Fruit fly (Drosophila melanogaster) whole organism, embryonic: ENCODE data around the gene Pisd.
A peak's percentile ranks its signal among the peaks of the same experiment; 100 is the strongest.

Experiments used
- Abd-B ChIP-seq: fragments of 200-800 bp; sonication (Bioruptor generic); optimal IDR thresholded peaks from 2 replicates; lab custom pipeline; 2018; ENCODE audit warnings: missing biosample characterization, mild to moderate bottlenecking, missing genetic modification characterization, moderate library complexity
- Aef1 ChIP-seq: fragments of 200-800 bp; sonication (Bioruptor generic); IDR thresholded peaks from 3 replicates; pipeline ENCODE4 v1.3.6; 2022; ENCODE audit warnings: missing biosample characterization, missing genetic modification characterization
- Atf-2 ChIP-seq: fragments of 200-800 bp; sonication (Bioruptor generic); optimal IDR thresholded peaks from 2 replicates; lab custom pipeline; 2016; ENCODE audit warnings: missing biosample characterization, missing genetic modification characterization
- CG1024 ChIP-seq: fragments of 200-800 bp; sonication (Bioruptor generic); IDR thresholded peaks from 2 replicates; pipeline ENCODE4 v1.3.6; 2022; ENCODE audit warnings: missing biosample characterization, missing genetic modification characterization
- CG11398 ChIP-seq: fragments of 200-800 bp; sonication (Bioruptor generic); optimal IDR thresholded peaks from 2 replicates; lab custom pipeline; 2016; ENCODE audit warnings: missing biosample characterization, missing genetic modification characterization
- CG12104 ChIP-seq: fragments of 200-800 bp; sonication (Bioruptor generic); optimal IDR thresholded peaks from 3 replicates; lab custom pipeline; 2016; ENCODE audit warnings: missing biosample characterization, missing genetic modification characterization
- CG17568 ChIP-seq: fragments of 200-800 bp; sonication (Bioruptor generic); optimal IDR thresholded peaks from 2 replicates; lab custom pipeline; 2018; ENCODE audit warnings: missing biosample characterization, mild to moderate bottlenecking, missing genetic modification characterization, moderate library complexity
- CG17802 ChIP-seq: fragments of 200-800 bp; sonication (Bioruptor generic); optimal IDR thresholded peaks from 2 replicates; lab custom pipeline; 2018; ENCODE audit warnings: missing biosample characterization, mild to moderate bottlenecking, missing genetic modification characterization, moderate library complexity
- CG30431 ChIP-seq: fragments of 200-800 bp; sonication (Bioruptor generic); optimal IDR thresholded peaks from 2 replicates; lab custom pipeline; 2017; ENCODE audit warnings: missing biosample characterization, missing genetic modification characterization
- CG33557 ChIP-seq: fragments of 200-800 bp; sonication (Bioruptor generic); optimal IDR thresholded peaks from 2 replicates; lab custom pipeline; 2019; ENCODE audit warnings: missing biosample characterization, mild to moderate bottlenecking, missing genetic modification characterization, moderate library complexity
- CG4404 ChIP-seq: fragments of 200-800 bp; sonication (Bioruptor generic); IDR thresholded peaks from 2 replicates; pipeline ENCODE4 v1.3.6; 2022; ENCODE audit warnings: missing biosample characterization, missing genetic modification characterization
- CG4820 ChIP-seq: fragments of 200-800 bp; sonication (Bioruptor generic); optimal IDR thresholded peaks from 3 replicates; lab custom pipeline; 2016; ENCODE audit warnings: missing biosample characterization, missing genetic modification characterization
- CG7271 ChIP-seq: fragments of 200-800 bp; sonication (Bioruptor generic); optimal IDR thresholded peaks from 2 replicates; lab custom pipeline; 2018; ENCODE audit warnings: missing biosample characterization, mild to moderate bottlenecking, missing genetic modification characterization, moderate library complexity
- CG7839 ChIP-seq: fragments of 200-800 bp; sonication (Bioruptor generic); optimal IDR thresholded peaks from 3 replicates; lab custom pipeline; 2018; ENCODE audit warnings: missing biosample characterization, mild to moderate bottlenecking, missing genetic modification characterization, moderate library complexity
- CG8089 ChIP-seq: fragments of 200-800 bp; sonication (Bioruptor generic); optimal IDR thresholded peaks from 3 replicates; lab custom pipeline; 2016; ENCODE audit warnings: missing biosample characterization, missing genetic modification characterization
- CG9609 ChIP-seq: fragments of 200-800 bp; sonication (Bioruptor generic); optimal IDR thresholded peaks from 3 replicates; lab custom pipeline; 2016; ENCODE audit warnings: missing biosample characterization, missing genetic modification characterization
- Camta ChIP-seq: fragments of 200-800 bp; sonication (Bioruptor generic); optimal IDR thresholded peaks from 2 replicates; lab custom pipeline; 2016; ENCODE audit warnings: missing biosample characterization, missing genetic modification characterization
- Doc3 ChIP-seq: fragments of 200-800 bp; sonication (Bioruptor generic); IDR thresholded peaks from 3 replicates; pipeline ENCODE4 v1.3.6; 2022; ENCODE audit warnings: missing biosample characterization, missing genetic modification characterization; ENCODE audit not compliant: partially characterized antibody
- GATAe ChIP-seq: fragments of 200-800 bp; sonication (Bioruptor generic); conservative IDR thresholded peaks from 2 replicates; pipeline ENCODE4 v1.3.6; 2022; ENCODE audit warnings: missing biosample characterization, missing genetic modification characterization
- Hey ChIP-seq: fragments of 200-800 bp; sonication (Bioruptor generic); optimal IDR thresholded peaks from 3 replicates; lab custom pipeline; 2018; ENCODE audit warnings: missing biosample characterization, mild to moderate bottlenecking, missing genetic modification characterization
- Hr39 ChIP-seq: fragments of >200 bp; optimal IDR thresholded peaks from 2 replicates; lab custom pipeline; 2017
- Med ChIP-seq: fragments of 200-800 bp; sonication (Bioruptor generic); peaks from one replicate; lab custom pipeline; 2016; ENCODE audit warnings: missing biosample characterization, missing genetic modification characterization, mild to moderate bottlenecking, inconsistent platforms, moderate library complexity
- Mes4 ChIP-seq: fragments of 200-800 bp; sonication (Bioruptor generic); optimal IDR thresholded peaks from 2 replicates; lab custom pipeline; 2016; ENCODE audit warnings: missing biosample characterization, missing genetic modification characterization
- Neu2 ChIP-seq: fragments of 200-800 bp; sonication (Bioruptor generic); optimal IDR thresholded peaks from 3 replicates; lab custom pipeline; 2016; ENCODE audit warnings: missing biosample characterization, missing genetic modification characterization, borderline replicate concordance
- Oaz ChIP-seq: fragments of 200-800 bp; sonication (Bioruptor generic); IDR thresholded peaks from 2 replicates; pipeline ENCODE4 v1.3.6; 2022; ENCODE audit warnings: missing biosample characterization, missing genetic modification characterization
- Oli ChIP-seq: fragments of 200-800 bp; sonication (Bioruptor generic); optimal IDR thresholded peaks from 2 replicates; lab custom pipeline; 2018; ENCODE audit warnings: missing biosample characterization, mild to moderate bottlenecking, missing genetic modification characterization, moderate library complexity
- Ptx1 ChIP-seq: fragments of 200-800 bp; sonication (Bioruptor generic); IDR thresholded peaks from 2 replicates; pipeline ENCODE4 v1.3.6; 2022; ENCODE audit warnings: missing biosample characterization, missing genetic modification characterization
- Ssrp ChIP-seq: fragments of 200-800 bp; sonication (Bioruptor generic); optimal IDR thresholded peaks from 2 replicates; lab custom pipeline; 2018; ENCODE audit warnings: missing biosample characterization, mild to moderate bottlenecking, missing genetic modification characterization, moderate library complexity
- Trl ChIP-seq, 3 experiments: fragments of >200 bp in 2 of 3; fragments of 200-800 bp in 1 of 3; sonication (Bioruptor generic) in 1 of 3; optimal IDR thresholded peaks; 2 replicates in 1 of 3; 3 replicates in 2 of 3; lab custom pipeline; 2016 to 2017; ENCODE audit warnings: missing biosample characterization in 1 of 3, missing genetic modification characterization in 1 of 3
- al ChIP-seq: fragments of 200-800 bp; sonication (Bioruptor generic); IDR thresholded peaks from 2 replicates; pipeline ENCODE4 v1.3.6; 2022; ENCODE audit warnings: missing biosample characterization, missing genetic modification characterization
- aop ChIP-seq: fragments of 200-800 bp; sonication (Bioruptor generic); IDR thresholded peaks from 2 replicates; pipeline ENCODE4 v1.3.6; 2022; ENCODE audit warnings: missing biosample characterization, missing genetic modification characterization
- chif ChIP-seq, 2 experiments: fragments of 200-800 bp; sonication (Bioruptor generic); optimal IDR thresholded peaks; 3 replicates each; lab custom pipeline; 2016; ENCODE audit warnings: missing biosample characterization in 2 of 2, missing genetic modification characterization in 2 of 2
- chm ChIP-seq: fragments of 200-800 bp; sonication (Bioruptor generic); IDR thresholded peaks from 2 replicates; pipeline ENCODE4 v1.3.6; 2022; ENCODE audit warnings: missing biosample characterization, missing genetic modification characterization
- chn ChIP-seq: fragments of 200-800 bp; sonication (Bioruptor generic); optimal IDR thresholded peaks from 2 replicates; lab custom pipeline; 2016; ENCODE audit warnings: missing biosample characterization, missing genetic modification characterization
- crc ChIP-seq: fragments of 200-800 bp; sonication (Bioruptor generic); optimal IDR thresholded peaks from 2 replicates; lab custom pipeline; 2016; ENCODE audit warnings: missing biosample characterization, missing genetic modification characterization
- crol ChIP-seq: fragments of 200-800 bp; sonication (Bioruptor generic); IDR thresholded peaks from 2 replicates; pipeline ENCODE4 v1.3.6; 2022; ENCODE audit warnings: missing biosample characterization, missing genetic modification characterization
- crp ChIP-seq, 2 experiments: fragments of 200-800 bp; sonication (Bioruptor generic); optimal IDR thresholded peaks; 2 replicates in 1 of 2; 3 replicates in 1 of 2; lab custom pipeline; 2017; ENCODE audit warnings: missing biosample characterization in 2 of 2, missing genetic modification characterization in 2 of 2, mild to moderate bottlenecking in 1 of 2, moderate library complexity in 1 of 2
- dan ChIP-seq: fragments of 200-800 bp; sonication (Bioruptor generic); IDR thresholded peaks from 2 replicates; pipeline ENCODE4 v1.3.6; 2022; ENCODE audit warnings: missing biosample characterization, missing genetic modification characterization
- dm ChIP-seq: fragments of 200-800 bp; sonication (Bioruptor generic); optimal IDR thresholded peaks from 3 replicates; lab custom pipeline; 2016; ENCODE audit warnings: missing biosample characterization, missing genetic modification characterization
- dpn ChIP-seq, 2 experiments: fragments of 200-800 bp; sonication (Bioruptor generic); optimal IDR thresholded peaks; 3 replicates each; lab custom pipeline; 2016; ENCODE audit warnings: missing biosample characterization in 2 of 2, missing genetic modification characterization in 2 of 2
- esg ChIP-seq: fragments of 200-800 bp; sonication (Bioruptor generic); conservative IDR thresholded peaks from 2 replicates; pipeline ENCODE4 v1.3.6; 2022; ENCODE audit warnings: missing biosample characterization, missing genetic modification characterization
- ewg ChIP-seq: fragments of 200-800 bp; sonication (Bioruptor generic); optimal IDR thresholded peaks from 3 replicates; lab custom pipeline; 2017; ENCODE audit warnings: mild to moderate bottlenecking, missing biosample characterization, missing genetic modification reagents, missing genetic modification characterization
- ftz-f1 ChIP-seq: fragments of 200-800 bp; sonication (Bioruptor generic); optimal IDR thresholded peaks from 2 replicates; lab custom pipeline; 2016; ENCODE audit warnings: missing biosample characterization, missing genetic modification characterization
- fu2 ChIP-seq: fragments of 200-800 bp; sonication (Bioruptor generic); optimal IDR thresholded peaks from 2 replicates; lab custom pipeline; 2016; ENCODE audit warnings: missing biosample characterization, missing genetic modification characterization
- her ChIP-seq: fragments of 200-800 bp; sonication (Bioruptor generic); optimal IDR thresholded peaks from 2 replicates; lab custom pipeline; 2016; ENCODE audit warnings: missing biosample characterization, missing genetic modification characterization
- knrl ChIP-seq: fragments of 200-800 bp; sonication (Bioruptor generic); IDR thresholded peaks from 3 replicates; pipeline ENCODE4 v1.3.6; 2022; ENCODE audit warnings: missing biosample characterization, missing genetic modification characterization; ENCODE audit not compliant: partially characterized antibody
- schlank ChIP-seq: fragments of 200-800 bp; sonication (Bioruptor generic); optimal IDR thresholded peaks from 2 replicates; lab custom pipeline; 2018; ENCODE audit warnings: missing biosample characterization, mild to moderate bottlenecking, missing genetic modification characterization
- tna ChIP-seq: fragments of 200-800 bp; sonication (Bioruptor generic); IDR thresholded peaks from 2 replicates; pipeline ENCODE4 v1.3.6; 2022; ENCODE audit warnings: missing biosample characterization, missing genetic modification characterization; ENCODE audit not compliant: partially characterized antibody
- vnd ChIP-seq: fragments of 200-800 bp; sonication (Bioruptor generic); IDR thresholded peaks from 3 replicates; pipeline ENCODE4 v1.3.6; 2022; ENCODE audit warnings: missing biosample characterization, missing genetic modification characterization; ENCODE audit not compliant: partially characterized antibody
- yki ChIP-seq: fragments of >200 bp; optimal IDR thresholded peaks from 3 replicates; lab custom pipeline; 2018

The Pisd gene

dm6 chr3R:24031019-24031824 lies 19.4 kb upstream of the Pisd start (continued):
- TF ChIP-seq crc (no peak), Abd-B (GFP tag; lab: Kevin White, UChicago) (no peak), CG33557 (no peak), CG7271 (tag; lab: Kevin White, UChicago) (no peak), Trl (optimal IDR thresholded peaks at IDR 0.05; lab: Kevin White, UChicago) (peak; percentile 77 to 92), Trl (GFP tag; optimal IDR thresholded peaks at IDR 0.05; lab: Kevin White, UChicago) (peak; percentile 12), CG17802 (tag; lab: Kevin White, UChicago) (no peak), CG7839 (tag; lab: Kevin White, UChicago) (no peak), fu2 (no peak), yki (lab: Kevin White, UChicago) (no peak), al (GFP tag; lab: Robert Waterston, UW) (peak; percentile 7; the same call in 1 of the 2 replicates), Doc3 (no peak), CG4820 (GFP tag; lab: Kevin White, UChicago) (no peak), Aef1 (0 out of 3 replicates have a peak, but pooled peaks have one; percentile 21), esg (GFP tag; lab: Robert Waterston, UW) (no peak), dan (GFP tag; lab: Robert Waterston, UW) (no peak), chm (GFP tag; lab: Robert Waterston, UW) (peak; percentile 63), ftz-f1 (GFP tag; lab: Kevin White, UChicago) (no peak), Hey (tag; lab: Kevin White, UChicago) (no peak), chif (GFP tag; optimal IDR thresholded peaks at IDR 0.05; lab: Kevin White, UChicago) (no peak), Camta (GFP tag; lab: Kevin White, UChicago) (no peak), tna (GFP tag; lab: Robert Waterston, UW) (no peak), CG1024 (GFP tag; lab: Robert Waterston, UW) (no peak), schlank (tag; lab: Kevin White, UChicago) (no peak), CG30431 (GFP tag; lab: Kevin White, UChicago) (no peak), Hr39 (no peak), CG12104 (GFP tag; lab: Kevin White, UChicago) (no peak), CG8089 (GFP tag; lab: Kevin White, UChicago) (no peak), ewg (GFP tag; lab: Kevin White, UChicago) (peak; percentile 69), Oli (no peak), chn (GFP tag; lab: Kevin White, UChicago) (peak; percentile 2), CG4404 (GFP tag; lab: Robert Waterston, UW) (no peak), crp (GFP tag; optimal IDR thresholded peaks at IDR 0.05; lab: Kevin White, UChicago) (no peak), CG11398 (GFP tag; lab: Kevin White, UChicago) (no peak), Oaz (no peak), CG17568 (GFP tag; lab: Kevin White, UChicago) (no peak), Atf-2 (GFP tag; lab: Kevin White, UChicago) (no peak), CG9609 (GFP tag; lab: Kevin White, UChicago) (no peak), Neu2 (GFP tag; lab: Kevin White, UChicago) (no peak), Ptx1 (GFP tag; lab: Robert Waterston, UW) (no peak), aop (GFP tag; lab: Robert Waterston, UW) (no peak; the same call in 1 of the 2 replicates), crol (GFP tag; lab: Robert Waterston, UW) (no peak; the same call in 1 of the 2 replicates), her (GFP tag; lab: Kevin White, UChicago) (no peak), knrl (no peak), Med (GFP tag; lab: Kevin White, UChicago) (peak; percentile 49), Mes4 (no peak), dpn (GFP tag; optimal IDR thresholded peaks at IDR 0.05; lab: Kevin White, UChicago) (peak in 1 of 2 experiments; percentile 3), vnd (GFP tag; lab: Robert Waterston, UW) (no peak), dm (no peak), Ssrp (no peak), GATAe (GFP tag; lab: Robert Waterston, UW) (no peak)
